Fruit fly (Drosophila melanogaster): Measurements from ENCODE around the gene SkpE.
A peak's percentile ranks its signal among the peaks of the same experiment; 100 is the strongest.

DNA sequence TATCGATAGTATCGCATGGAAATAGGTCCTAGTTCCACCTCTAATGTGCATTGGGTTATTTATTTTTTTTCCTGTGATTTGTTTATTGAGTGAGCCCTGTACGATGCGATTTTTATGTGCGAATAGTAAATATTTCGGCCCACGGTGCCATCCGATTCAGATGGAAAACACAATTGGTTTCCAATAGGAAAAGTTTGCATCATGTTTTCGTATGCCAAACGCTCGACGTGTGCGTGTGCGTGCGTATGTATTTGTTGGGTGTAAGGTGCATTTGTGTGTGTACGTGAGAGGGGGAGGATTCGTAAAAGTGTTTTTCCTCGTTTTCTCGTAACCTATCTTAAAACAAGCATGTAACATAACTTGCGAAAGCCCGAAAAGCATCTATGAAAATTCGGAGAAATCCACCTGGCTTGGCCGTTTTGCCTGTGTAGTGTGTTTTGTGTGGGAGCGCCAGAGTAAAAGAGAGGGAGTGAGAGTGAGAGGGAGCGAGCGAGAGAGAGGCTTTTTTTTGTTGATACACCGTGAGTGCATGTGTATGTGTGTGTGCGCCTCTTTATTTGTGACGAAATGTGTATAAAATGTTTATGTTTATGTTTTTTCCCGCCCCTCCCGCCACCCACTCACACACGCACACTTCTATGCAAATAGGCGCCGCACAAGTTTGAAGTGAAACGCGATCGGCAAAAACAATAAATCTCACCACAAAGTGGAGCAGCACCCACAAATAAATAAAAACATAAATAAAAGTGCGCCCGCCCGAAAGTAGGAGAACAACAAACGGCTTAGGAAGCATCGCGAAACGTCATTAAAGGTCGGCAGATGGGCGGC lies 42.5 kb upstream of the SkpE start, which contains the start of gene Hers:
- TF ChIP-seq fru (GFP tag; optimal IDR thresholded peaks at IDR 0.05) = no peak
- TF ChIP-seq Dif (GFP tag; optimal IDR thresholded peaks at IDR 0.05; ENCODE audit: partially characterized antibody) = peak; percentile 26
- TF ChIP-seq tai (GFP tag; optimal IDR thresholded peaks at IDR 0.05) = no peak
- no peak for TF ChIP-seq br (GFP tag; optimal IDR thresholded peaks at IDR 0.05)
- TF ChIP-seq Abd-B (GFP tag; optimal IDR thresholded peaks at IDR 0.05) = no peak
- no peak for TF ChIP-seq sage (GFP tag; optimal IDR thresholded peaks at IDR 0.05)
- no peak for TF ChIP-seq Myc (optimal IDR thresholded peaks at IDR 0.05)
- no peak for TF ChIP-seq Vsx2 (GFP tag; optimal IDR thresholded peaks at IDR 0.05; ENCODE audit: partially characterized antibody)
- TF ChIP-seq OdsH (GFP tag; optimal IDR thresholded peaks at IDR 0.05) = no peak
- no peak for TF ChIP-seq h (GFP tag; optimal IDR thresholded peaks at IDR 0.05)

Data from whole organism, wandering third instar larva.